Fruit fly (Drosophila melanogaster): Measurements from ENCODE around the gene MtnC.

dm6 chr3R:20316599-20316998 is 43.5 kb upstream of the MtnC start:
- TF ChIP-seq Eip93F (GFP tag; optimal IDR thresholded peaks at IDR 0.05) (no peak), Ets21C (GFP tag; optimal IDR thresholded peaks at IDR 0.05) (no peak)
